Fruit fly (Drosophila melanogaster): ENCODE results near the gene Mf.

DNA sequence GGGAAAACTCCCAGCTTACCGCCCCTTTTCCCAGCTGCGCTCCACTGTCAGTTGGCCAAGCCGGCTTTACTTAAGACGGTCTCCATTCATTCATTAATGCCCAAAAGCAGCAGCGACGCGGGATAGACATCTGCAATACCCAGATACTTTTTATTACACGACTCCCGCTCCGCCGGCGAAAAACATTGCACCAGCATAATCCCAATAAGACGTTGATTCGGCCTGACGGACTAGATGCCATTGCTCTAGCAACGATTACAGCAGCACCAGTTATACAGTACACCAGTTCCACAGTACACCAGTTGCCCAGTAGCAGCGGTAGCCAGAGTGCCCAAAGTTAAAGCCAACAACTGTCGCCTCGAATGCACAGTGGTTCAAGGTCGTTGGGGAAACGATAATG lies 55.5 kb downstream of the Mf start:
- TF ChIP-seq salr (GFP tag; optimal IDR thresholded peaks at IDR 0.05) (no peak), CG6276 (GFP tag; optimal IDR thresholded peaks at IDR 0.05) (no peak), esn (GFP tag; optimal IDR thresholded peaks at IDR 0.05) (no peak), Sox15 (GFP tag; optimal IDR thresholded peaks at IDR 0.05) (no peak), Eip93F (GFP tag; optimal IDR thresholded peaks at IDR 0.05) (no peak), CG16779 (tag; optimal IDR thresholded peaks at IDR 0.05) (no peak), CG31627 (GFP tag; optimal IDR thresholded peaks at IDR 0.05) (no peak), CG8119 (GFP tag; IDR thresholded peaks at IDR 0.05) (no peak), lz (GFP tag; optimal IDR thresholded peaks at IDR 0.05) (no peak), topi (GFP tag; optimal IDR thresholded peaks at IDR 0.05) (no peak), CG34406 (GFP tag; optimal IDR thresholded peaks at IDR 0.05) (no peak), CG6792 (GFP tag; optimal IDR thresholded peaks at IDR 0.05) (no peak), CG6854 (GFP tag; optimal IDR thresholded peaks at IDR 0.05) (no peak)
